Worm (Caenorhabditis elegans) whole organism, L1 larva: Measurements from ENCODE around the gene T07F12.1.

Source experiments
- C16A3.4 ChIP-seq: fragments of 150-350 bp; optimal IDR thresholded peaks from 2 replicates; lab custom pipeline; 2014; ENCODE audit warnings: missing biosample characterization, missing genetic modification characterization
- F16B12.6 ChIP-seq: fragments of 150-350 bp; optimal IDR thresholded peaks from 2 replicates; lab custom pipeline; 2014; ENCODE audit warnings: missing biosample characterization, missing genetic modification characterization
- blmp-1 ChIP-seq: fragments of 150-350 bp; optimal IDR thresholded peaks from 2 replicates; lab custom pipeline; 2014; ENCODE audit warnings: missing biosample characterization, missing genetic modification characterization
- ceh-8 ChIP-seq: fragments of 200-800 bp; sonication (Bioruptor generic); optimal IDR thresholded peaks from 2 replicates; lab custom pipeline; 2018; ENCODE audit warnings: mild to moderate bottlenecking, missing genetic modification characterization, moderate library complexity, missing compliant biosample characterization
- ceh-82 ChIP-seq, 3 experiments: fragments of 150-350 bp in 1 of 3; sonication (generic microtip) in 2 of 3; optimal IDR thresholded peaks; 2 replicates each; lab custom pipeline; 2014 to 2017; ENCODE audit warnings: missing biosample characterization in 3 of 3, missing genetic modification characterization in 3 of 3
- dsc-1 ChIP-seq: sonication (generic microtip); optimal IDR thresholded peaks from 2 replicates; lab custom pipeline; 2016; ENCODE audit warnings: mild to moderate bottlenecking, missing genetic modification characterization, missing compliant biosample characterization
- efl-1 ChIP-seq, 4 experiments: fragments of 150-350 bp; optimal IDR thresholded peaks in 3 of 4; peaks in 1 of 4; 1 replicate in 1 of 4; 2 replicates in 3 of 4; lab custom pipeline; 2014; ENCODE audit warnings: missing biosample characterization in 2 of 4, missing genetic modification characterization in 2 of 4, missing genetic modification reagents in 2 of 4
- egl-13 ChIP-seq: sonication (generic microtip); optimal IDR thresholded peaks from 2 replicates; lab custom pipeline; 2016; ENCODE audit warnings: missing genotype, missing genetic modification reagents, missing genetic modification characterization, missing compliant biosample characterization
- elt-2 ChIP-seq: sonication (generic microtip); optimal IDR thresholded peaks from 2 replicates; lab custom pipeline; 2016; ENCODE audit warnings: missing genetic modification characterization, mild to moderate bottlenecking, inconsistent platforms, missing compliant biosample characterization, missing genetic modification reagents
- fkh-10 ChIP-seq: sonication (generic microtip); optimal IDR thresholded peaks from 2 replicates; lab custom pipeline; 2017; ENCODE audit warnings: missing biosample characterization, missing genetic modification reagents, missing genetic modification characterization
- fkh-8 ChIP-seq: sonication (generic microtip); optimal IDR thresholded peaks from 2 replicates; lab custom pipeline; 2016; ENCODE audit warnings: mild to moderate bottlenecking, missing genetic modification characterization, missing compliant biosample characterization
- isw-1 ChIP-seq: fragments of 200-800 bp; sonication (Bioruptor generic); IDR thresholded peaks from 2 replicates; pipeline ENCODE4 v1.3.6; 2022; ENCODE audit warnings: missing genetic modification characterization, missing compliant biosample characterization
- lin-14 ChIP-seq: fragments of 200-800 bp; sonication (Bioruptor generic); optimal IDR thresholded peaks from 2 replicates; lab custom pipeline; 2018; ENCODE audit warnings: mild to moderate bottlenecking, missing genetic modification characterization, moderate library complexity, missing compliant biosample characterization
- lin-35 ChIP-seq, 2 experiments: fragments of 150-350 bp; optimal IDR thresholded peaks; 2 replicates each; lab custom pipeline; 2014; ENCODE audit warnings: missing biosample characterization in 2 of 2, missing genetic modification characterization in 2 of 2, missing genetic modification reagents in 2 of 2
- lin-39 ChIP-seq: fragments of 150-350 bp; optimal IDR thresholded peaks from 2 replicates; lab custom pipeline; 2014; ENCODE audit warnings: missing biosample characterization, missing genetic modification reagents, missing genetic modification characterization
- lir-3 ChIP-seq: sonication (generic microtip); optimal IDR thresholded peaks from 2 replicates; lab custom pipeline; 2016; ENCODE audit warnings: mild to moderate bottlenecking, missing genetic modification characterization, moderate library complexity, missing compliant biosample characterization; ENCODE audit not compliant: poor library complexity
- lsy-2 ChIP-seq, 2 experiments: fragments of 150-350 bp; optimal IDR thresholded peaks; 2 replicates each; lab custom pipeline; 2014; ENCODE audit warnings: missing biosample characterization in 2 of 2, missing genetic modification characterization in 2 of 2
- mdl-1 ChIP-seq, 2 experiments: fragments of 150-350 bp; optimal IDR thresholded peaks; 2 replicates each; lab custom pipeline; 2014 to 2017; ENCODE audit warnings: missing biosample characterization in 2 of 2, missing genetic modification characterization in 2 of 2, inconsistent platforms in 1 of 2
- mep-1 ChIP-seq: fragments of 150-350 bp; optimal IDR thresholded peaks from 2 replicates; lab custom pipeline; 2014; ENCODE audit warnings: missing biosample characterization, missing genetic modification characterization
- nhr-19 ChIP-seq: fragments of 200-800 bp; sonication (Bioruptor generic); conservative IDR thresholded peaks from 2 replicates; pipeline ENCODE4 v1.3.6; 2022; ENCODE audit warnings: missing genetic modification characterization, missing compliant biosample characterization
- nhr-20 ChIP-seq: sonication (generic microtip); optimal IDR thresholded peaks from 2 replicates; lab custom pipeline; 2016; ENCODE audit warnings: mild to moderate bottlenecking, missing genetic modification characterization, missing compliant biosample characterization
- nhr-47 ChIP-seq: sonication (generic microtip); optimal IDR thresholded peaks from 2 replicates; lab custom pipeline; 2016; ENCODE audit warnings: mild to moderate bottlenecking, missing genetic modification characterization, moderate library complexity, missing compliant biosample characterization
- nhr-71 ChIP-seq: sonication (generic microtip); optimal IDR thresholded peaks from 2 replicates; lab custom pipeline; 2016; ENCODE audit warnings: mild to moderate bottlenecking, missing genetic modification characterization, moderate library complexity, missing compliant biosample characterization
- nhr-90 ChIP-seq: sonication (generic microtip); optimal IDR thresholded peaks from 2 replicates; lab custom pipeline; 2016; ENCODE audit warnings: mild to moderate bottlenecking, missing genetic modification characterization, missing compliant biosample characterization; ENCODE audit not compliant: poor library complexity
- pax-3 ChIP-seq: fragments of 200-800 bp; sonication (Bioruptor generic); optimal IDR thresholded peaks from 2 replicates; lab custom pipeline; 2018; ENCODE audit warnings: mild to moderate bottlenecking, missing genetic modification characterization, moderate library complexity, missing compliant biosample characterization
- pqm-1 ChIP-seq: sonication (generic microtip); optimal IDR thresholded peaks from 3 replicates; lab custom pipeline; 2017; ENCODE audit warnings: missing biosample characterization, missing genetic modification characterization
- rnt-1 ChIP-seq: sonication (generic microtip); optimal IDR thresholded peaks from 2 replicates; lab custom pipeline; 2016; ENCODE audit warnings: mild to moderate bottlenecking, missing genetic modification characterization, moderate library complexity, missing compliant biosample characterization
- skn-1 ChIP-seq: fragments of 150-350 bp; optimal IDR thresholded peaks from 2 replicates; lab custom pipeline; 2014; ENCODE audit warnings: missing biosample characterization, missing genetic modification characterization
- snpc-4 ChIP-seq: fragments of 150-350 bp; optimal IDR thresholded peaks from 2 replicates; lab custom pipeline; 2014; ENCODE audit warnings: missing biosample characterization, missing genetic modification characterization
- snu-23 ChIP-seq: sonication (generic microtip); optimal IDR thresholded peaks from 2 replicates; lab custom pipeline; 2016; ENCODE audit warnings: missing genetic modification characterization, missing compliant biosample characterization
- swsn-7 ChIP-seq: sonication (generic microtip); optimal IDR thresholded peaks from 2 replicates; lab custom pipeline; 2016; ENCODE audit warnings: missing genetic modification characterization, missing compliant biosample characterization
- tbx-2 ChIP-seq: sonication (generic microtip); optimal IDR thresholded peaks from 2 replicates; lab custom pipeline; 2016; ENCODE audit warnings: missing genetic modification characterization, missing compliant biosample characterization
- tlp-1 ChIP-seq: fragments of 150-350 bp; optimal IDR thresholded peaks from 2 replicates; lab custom pipeline; 2014; ENCODE audit warnings: missing biosample characterization, missing genetic modification characterization
- unc-30 ChIP-seq: sonication (generic microtip); optimal IDR thresholded peaks from 2 replicates; lab custom pipeline; 2017; ENCODE audit warnings: missing biosample characterization, missing genetic modification characterization
- unc-98 ChIP-seq: fragments of 200-800 bp; sonication (Bioruptor generic); IDR thresholded peaks from 2 replicates; pipeline ENCODE4 v1.3.6; 2022; ENCODE audit warnings: missing genetic modification characterization, missing compliant biosample characterization
- xbp-1 ChIP-seq: sonication (generic microtip); optimal IDR thresholded peaks from 2 replicates; lab custom pipeline; 2016; ENCODE audit warnings: missing genetic modification characterization, missing compliant biosample characterization
- zag-1 ChIP-seq: fragments of 150-350 bp; optimal IDR thresholded peaks from 2 replicates; lab custom pipeline; 2014; ENCODE audit warnings: missing biosample characterization, missing genetic modification characterization
- zip-4 ChIP-seq: fragments of 200-800 bp; sonication (Bioruptor generic); optimal IDR thresholded peaks from 2 replicates; lab custom pipeline; 2018; ENCODE audit warnings: mild to moderate bottlenecking, missing genetic modification characterization, moderate library complexity, missing compliant biosample characterization
- ztf-11 ChIP-seq, 2 experiments: sonication (generic microtip); optimal IDR thresholded peaks; 2 replicates each; lab custom pipeline; 2016 to 2017; ENCODE audit warnings: missing genetic modification characterization in 2 of 2, missing biosample characterization in 1 of 2, missing compliant biosample characterization in 1 of 2

Gene T07F12.1

ce11 chrX:4890159-4890558 lies 3.7 kb upstream of the T07F12.1 start, which contains the start of gene T07F12.2:
Gene T07F12.2 (plus strand): TSS chrX:4890245.
- TF ChIP-seq F16B12.6 (peak; percentile 86), pqm-1 (tag; lab: Kevin White, UChicago) (no peak), mep-1 (tag; lab: Kevin White, UChicago) (peak; percentile 54), xbp-1 (tag; lab: Kevin White, UChicago) (peak; percentile 43), swsn-7 (tag; lab: Kevin White, UChicago) (peak; percentile 51), nhr-47 (tag; lab: Kevin White, UChicago) (peak; percentile 69), tbx-2 (peak; percentile 41), lin-35 (GFP tag; optimal IDR thresholded peaks at IDR 0.05; lab: Kevin White, UChicago) (peak; percentile 24 to 50), skn-1 (tag; lab: Kevin White, UChicago) (no peak), blmp-1 (tag; lab: Kevin White, UChicago) (peak; percentile 51), mdl-1 (tag; optimal IDR thresholded peaks at IDR 0.05; lab: Kevin White, UChicago) (peak in 1 of 2 experiments; percentile 37), nhr-90 (tag; lab: Kevin White, UChicago) (no peak), ztf-11 (tag; optimal IDR thresholded peaks at IDR 0.05; lab: Kevin White, UChicago) (no peak), unc-98 (GFP tag; lab: Robert Waterston, UW) (no peak), snpc-4 (no peak), elt-2 (peak; percentile 21), lsy-2 (tag; optimal IDR thresholded peaks at IDR 0.05; lab: Kevin White, UChicago) (peak in 1 of 2 experiments; percentile 15), ceh-82 (tag; optimal IDR thresholded peaks at IDR 0.05; lab: Kevin White, UChicago) (peak in 2 of 3 experiments; percentile 5 to 59), snu-23 (GFP tag; lab: Kevin White, UChicago) (peak; percentile 67), egl-13 (tag; lab: Kevin White, UChicago) (peak; percentile 23), fkh-10 (GFP tag; lab: Kevin White, UChicago) (peak; percentile 2), dsc-1 (tag; lab: Kevin White, UChicago) (peak; percentile 3), zag-1 (tag; lab: Kevin White, UChicago) (no peak), nhr-20 (tag; lab: Kevin White, UChicago) (peak; percentile 42), efl-1 (optimal IDR thresholded peaks at IDR 0.05; lab: Kevin White, UChicago) (peak in 1 of 2 experiments; percentile 12), efl-1 (GFP tag; optimal IDR thresholded peaks at IDR 0.05 in 1 of 2; lab: Kevin White, UChicago) (peak in 1 of 2 experiments; percentile 68), rnt-1 (tag; lab: Kevin White, UChicago) (peak; percentile 53), lin-14 (GFP tag; lab: Kevin White, UChicago) (peak; percentile 46), C16A3.4 (peak; percentile 16)

- TF ChIP-seq rnt-1 (tag; lab: Kevin White, UChicago) (peak; percentile 61), lin-14 (GFP tag; lab: Kevin White, UChicago) (peak; percentile 51), nhr-71 (tag; lab: Kevin White, UChicago) (peak; percentile 12), pqm-1 (tag; lab: Kevin White, UChicago) (no peak)
- TF ChIP-seq, all 84 proteins: peak for 3
Observed at ce11 chrX:4895223-4895622, 1.4 kb downstream of the T07F12.1 start.

- peak; percentile 1 for TF ChIP-seq nhr-20 (tag; lab: Kevin White, UChicago)
- peak; percentile 30 for TF ChIP-seq swsn-7 (tag; lab: Kevin White, UChicago)
- peak; percentile 51 for TF ChIP-seq fkh-8 (tag; lab: Kevin White, UChicago)
- TF ChIP-seq zip-4: peak; percentile 16
- TF ChIP-seq lir-3 (tag; lab: Kevin White, UChicago): no peak
- TF ChIP-seq lsy-2 (tag; optimal IDR thresholded peaks at IDR 0.05; lab: Kevin White, UChicago): peak in 1 of 2 experiments; percentile 3
- TF ChIP-seq lin-14 (GFP tag; lab: Kevin White, UChicago): peak; percentile 93
- TF ChIP-seq fkh-10 (GFP tag; lab: Kevin White, UChicago): peak; percentile 41
- peak in 1 of 2 experiments; percentile 5 for TF ChIP-seq mdl-1 (tag; optimal IDR thresholded peaks at IDR 0.05; lab: Kevin White, UChicago)
- TF ChIP-seq ceh-8 (GFP tag; lab: Kevin White, UChicago): peak; percentile 24
- TF ChIP-seq nhr-19 (GFP tag; lab: Robert Waterston, UW): peak; percentile 58
- TF ChIP-seq pax-3 (tag; lab: Kevin White, UChicago): peak; percentile 40
- TF ChIP-seq rnt-1 (tag; lab: Kevin White, UChicago): peak; percentile 70
- peak in 1 of 3 experiments; percentile 28 for TF ChIP-seq ceh-82 (tag; optimal IDR thresholded peaks at IDR 0.05; lab: Kevin White, UChicago)
- peak; percentile 54 for TF ChIP-seq isw-1 (GFP tag; lab: Robert Waterston, UW)
- TF ChIP-seq lin-39: peak; percentile 22
- no peak for TF ChIP-seq unc-30 (tag; lab: Kevin White, UChicago)
- TF ChIP-seq skn-1 (tag; lab: Kevin White, UChicago): no peak
- peak; percentile 2 for TF ChIP-seq elt-2
- TF ChIP-seq nhr-71 (tag; lab: Kevin White, UChicago): peak; percentile 51
- no peak for TF ChIP-seq blmp-1 (tag; lab: Kevin White, UChicago)
- TF ChIP-seq tlp-1 (tag; lab: Kevin White, UChicago): no peak
- TF ChIP-seq, all 84 proteins: peak for 17
Observed at ce11 chrX:4899623-4900022, 5.8 kb downstream of the T07F12.1 start.
